Worm (Caenorhabditis elegans): ENCODE data around the gene henn-1.

- TF ChIP-seq flt-1 (GFP tag; IDR thresholded peaks at IDR 0.05) (no peak), ztf-29 (GFP tag; IDR thresholded peaks at IDR 0.05) (no peak), ref-1 (GFP tag; conservative IDR thresholded peaks at IDR 0.05) (no peak)
Observed at ce11 chrIII:8247051-8247450, 14.6 kb downstream of the henn-1 start, which contains the start of gene C02F5.13.
